Fruit fly (Drosophila melanogaster): ENCODE data around the gene CG14187.

The CG14187 gene

dm6 chr3L:20126106-20126505, 13.5 kb upstream of the CG14187 start:
- TF ChIP-seq CG16813 (GFP tag; IDR thresholded peaks at IDR 0.05; ENCODE audit: partially characterized antibody), result no peak
- no peak for TF ChIP-seq CG6689 (GFP tag; IDR thresholded peaks at IDR 0.05)
- TF ChIP-seq HHEX (GFP tag; optimal IDR thresholded peaks at IDR 0.05), result no peak
- TF ChIP-seq Abd-B (GFP tag; optimal IDR thresholded peaks at IDR 0.05), result no peak
- no peak for TF ChIP-seq Eip74EF (GFP tag; optimal IDR thresholded peaks at IDR 0.05)
- no peak for TF ChIP-seq repo (GFP tag; optimal IDR thresholded peaks at IDR 0.05)
- TF ChIP-seq CG15514 (GFP tag; optimal IDR thresholded peaks at IDR 0.05), result peak; percentile 78
- TF ChIP-seq tap (tag; optimal IDR thresholded peaks at IDR 0.05), result no peak
- TF ChIP-seq CG13894 (tag; optimal IDR thresholded peaks at IDR 0.05), result peak; percentile 48
- no peak for TF ChIP-seq pita (GFP tag; optimal IDR thresholded peaks at IDR 0.05)
- no peak for TF ChIP-seq ro (GFP tag; IDR thresholded peaks at IDR 0.05)
- TF ChIP-seq Hmr (GFP tag; optimal IDR thresholded peaks at IDR 0.05), result no peak
- TF ChIP-seq Mrtf (GFP tag; IDR thresholded peaks at IDR 0.05), result no peak
- no peak for TF ChIP-seq tna (GFP tag; IDR thresholded peaks at IDR 0.05; ENCODE audit: partially characterized antibody)
- no peak for TF ChIP-seq Sry-β (GFP tag; optimal IDR thresholded peaks at IDR 0.05)
- no peak for TF ChIP-seq bsh (GFP tag; optimal IDR thresholded peaks at IDR 0.05)
- TF ChIP-seq CG3407 (GFP tag; optimal IDR thresholded peaks at IDR 0.05), result no peak
- TF ChIP-seq nom (GFP tag; optimal IDR thresholded peaks at IDR 0.05), result no peak
- no peak for TF ChIP-seq Nf-YC (tag; optimal IDR thresholded peaks at IDR 0.05)
- no peak for TF ChIP-seq cg (GFP tag; optimal IDR thresholded peaks at IDR 0.05)
- TF ChIP-seq Camta (GFP tag; optimal IDR thresholded peaks at IDR 0.05), result no peak
- no peak for TF ChIP-seq phol (tag; optimal IDR thresholded peaks at IDR 0.05)
- no peak for TF ChIP-seq nau (GFP tag; optimal IDR thresholded peaks at IDR 0.05)
- TF ChIP-seq CG4282 (GFP tag; optimal IDR thresholded peaks at IDR 0.05), result no peak
- TF ChIP-seq dmrt99B (tag; optimal IDR thresholded peaks at IDR 0.05), result no peak
- TF ChIP-seq gsb-n (tag; optimal IDR thresholded peaks at IDR 0.05), result no peak
- TF ChIP-seq org-1 (GFP tag; optimal IDR thresholded peaks at IDR 0.05), result no peak
- TF ChIP-seq p53 (GFP tag; optimal IDR thresholded peaks at IDR 0.05), result no peak
- TF ChIP-seq CG42726 (GFP tag; IDR thresholded peaks at IDR 0.05; ENCODE audit: partially characterized antibody), result no peak
- TF ChIP-seq chn (GFP tag; optimal IDR thresholded peaks at IDR 0.05), result no peak
- no peak for TF ChIP-seq CG4707 (GFP tag; optimal IDR thresholded peaks at IDR 0.05)
- no peak for TF ChIP-seq trem (tag; optimal IDR thresholded peaks at IDR 0.05)
- TF ChIP-seq vvl (GFP tag; IDR thresholded peaks at IDR 0.05), result 0 out of 2 replicates have a peak, but pooled peaks have one; percentile 22
- no peak for TF ChIP-seq CG18262 (tag; optimal IDR thresholded peaks at IDR 0.05)
- TF ChIP-seq fd96Cb (tag; optimal IDR thresholded peaks at IDR 0.05), result no peak
- TF ChIP-seq CG11560 (tag; IDR thresholded peaks at IDR 0.05), result no peak
- no peak for TF ChIP-seq CG7271 (tag; optimal IDR thresholded peaks at IDR 0.05)
- TF ChIP-seq HmgD (GFP tag; optimal IDR thresholded peaks at IDR 0.05), result no peak
- no peak for TF ChIP-seq cato (GFP tag; optimal IDR thresholded peaks at IDR 0.05; ENCODE audit: borderline replicate concordance)
- no peak for TF ChIP-seq BEAF-32 (GFP tag; optimal IDR thresholded peaks at IDR 0.05)
- no peak for TF ChIP-seq CG8944 (GFP tag; optimal IDR thresholded peaks at IDR 0.05)
- TF ChIP-seq CG18476 (GFP tag; optimal IDR thresholded peaks at IDR 0.05), result no peak
- no peak for TF ChIP-seq CG10431 (GFP tag; optimal IDR thresholded peaks at IDR 0.05)
- no peak for TF ChIP-seq Stat92E (GFP tag; optimal IDR thresholded peaks at IDR 0.05)
- no peak for TF ChIP-seq sima (GFP tag; optimal IDR thresholded peaks at IDR 0.05)
- no peak for TF ChIP-seq Hand (GFP tag; optimal IDR thresholded peaks at IDR 0.05)
- TF ChIP-seq chinmo (GFP tag; IDR thresholded peaks at IDR 0.05; ENCODE audit: partially characterized antibody), result peak; percentile 41; the same call in 1 of the 4 replicates
- TF ChIP-seq CG8281 (tag; optimal IDR thresholded peaks at IDR 0.05), result no peak
- TF ChIP-seq nerfin-2 (GFP tag; IDR thresholded peaks at IDR 0.05; ENCODE audit: partially characterized antibody), result no peak

Measured in whole organism, embryonic.